Fruit fly (Drosophila melanogaster): ENCODE data around the gene Mayo.

- TF ChIP-seq Sin3A (optimal IDR thresholded peaks at IDR 0.05): no peak
- TF ChIP-seq psq (optimal IDR thresholded peaks at IDR 0.05): no peak
- TF ChIP-seq h (optimal IDR thresholded peaks at IDR 0.05): no peak
- TF ChIP-seq ttk (optimal IDR thresholded peaks at IDR 0.05): no peak
These were observed 38.3 kb downstream of the Mayo start for dm6 chr3R:31070732-31071131.

Measured in Kc167 (cell line).